Worm (Caenorhabditis elegans): Measurements from ENCODE around the gene dylt-3.

DNA sequence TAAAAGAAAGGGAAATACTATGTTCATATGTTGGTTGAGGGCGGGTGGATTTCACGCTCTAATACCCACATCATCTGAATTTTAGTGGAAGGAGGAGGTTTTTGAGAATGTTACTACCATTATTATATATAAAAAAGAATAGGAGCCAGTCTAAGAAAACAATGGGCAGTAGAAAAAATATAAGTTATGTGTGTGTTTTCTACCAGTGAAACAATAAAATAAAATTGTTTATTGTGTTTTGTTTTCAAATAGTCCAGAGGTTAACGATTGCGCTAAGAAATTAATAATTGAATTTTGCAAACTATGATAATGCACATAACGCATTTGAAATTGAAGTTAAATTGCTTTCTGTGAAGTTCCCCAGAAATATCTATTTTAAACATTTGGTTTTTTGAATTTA, 27.9 kb downstream of the dylt-3 start, which contains the start of gene M110.8:
- TF ChIP-seq aha-1 (tag; optimal IDR thresholded peaks at IDR 0.05), result no peak
- no peak for TF ChIP-seq unc-62 (GFP tag; optimal IDR thresholded peaks at IDR 0.05)
- TF ChIP-seq nhr-11 (tag; optimal IDR thresholded peaks at IDR 0.05), result no peak
- no peak for TF ChIP-seq alr-1 (tag; optimal IDR thresholded peaks at IDR 0.05; ENCODE audit: borderline replicate concordance)
- no peak for TF ChIP-seq fos-1 (tag; optimal IDR thresholded peaks at IDR 0.05)
- TF ChIP-seq lin-39 (tag; optimal IDR thresholded peaks at IDR 0.05), result no peak
- TF ChIP-seq lin-13 (GFP tag; optimal IDR thresholded peaks at IDR 0.05), result no peak
